Worm (Caenorhabditis elegans): ENCODE measurements around the gene mec-9.

The mec-9 gene

DNA sequence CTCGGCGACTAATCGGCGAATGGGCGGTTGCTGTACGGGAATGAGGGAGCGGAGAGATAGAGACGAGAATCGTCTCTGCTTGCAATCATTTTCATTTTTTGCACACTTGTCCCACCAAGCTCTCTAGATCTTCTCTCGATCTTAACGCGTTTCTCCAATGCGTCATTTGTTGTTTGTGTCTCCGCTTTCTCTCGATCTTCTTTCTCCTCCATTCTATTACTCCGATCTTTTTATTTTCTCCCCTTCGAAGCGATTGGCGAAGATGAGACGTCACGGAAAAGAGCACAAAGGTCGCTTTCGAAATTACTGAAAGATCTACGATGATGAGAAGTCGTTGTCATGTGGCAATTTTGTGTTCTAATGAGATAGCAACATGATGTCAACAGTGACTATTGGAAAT is 43.7 kb upstream of the mec-9 start:
- TF ChIP-seq hlh-1 (tag; optimal IDR thresholded peaks at IDR 0.05) (peak; percentile 98), unc-62 (GFP tag; optimal IDR thresholded peaks at IDR 0.05) (peak; percentile 66), unc-120 (tag; optimal IDR thresholded peaks at IDR 0.05; ENCODE audit: poor library complexity, severe bottlenecking) (peak; percentile 66), mab-5 (tag; optimal IDR thresholded peaks at IDR 0.05) (peak; percentile 35), pha-4 (tag; optimal IDR thresholded peaks at IDR 0.05) (no peak)

DNA sequence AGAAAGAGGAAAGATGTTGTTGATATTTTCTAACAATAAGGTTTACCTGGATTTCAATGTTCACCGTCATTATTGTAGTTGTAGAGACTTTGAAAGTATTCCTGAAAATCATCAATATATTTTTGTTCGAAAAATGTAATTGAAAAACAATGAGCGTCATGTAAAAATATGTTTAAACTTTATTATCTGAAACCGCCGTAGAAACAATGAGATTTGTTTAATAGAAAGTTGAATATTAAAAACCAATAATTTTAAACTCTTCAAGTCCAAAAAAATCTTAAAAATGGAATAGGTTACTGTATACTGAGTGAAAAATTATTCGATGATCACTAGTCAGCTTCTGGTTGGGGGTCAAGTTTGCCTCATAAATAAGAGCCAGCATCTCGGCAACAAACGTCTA is 43.3 kb upstream of the mec-9 start, which contains the start of gene anmt-3:
Gene anmt-3 (minus strand): TSS at position 101 of the 400 bp plus-strand sequence.
- no peak for TF ChIP-seq ceh-39 (tag; optimal IDR thresholded peaks at IDR 0.05)
- no peak for TF ChIP-seq lsy-2 (tag; optimal IDR thresholded peaks at IDR 0.05)
- TF ChIP-seq unc-39 (tag; optimal IDR thresholded peaks at IDR 0.05), result no peak
- TF ChIP-seq drap-1 (GFP tag; optimal IDR thresholded peaks at IDR 0.05), result no peak
- TF ChIP-seq ceh-43 (GFP tag; optimal IDR thresholded peaks at IDR 0.05), result no peak
- TF ChIP-seq elt-3 (tag; optimal IDR thresholded peaks at IDR 0.05), result no peak
- no peak for TF ChIP-seq nhr-2 (tag; optimal IDR thresholded peaks at IDR 0.05)
- TF ChIP-seq zip-8 (tag; optimal IDR thresholded peaks at IDR 0.05), result no peak
- no peak for TF ChIP-seq mab-5 (tag; optimal IDR thresholded peaks at IDR 0.05)
- no peak for TF ChIP-seq nhr-28 (tag; optimal IDR thresholded peaks at IDR 0.05)
- no peak for TF ChIP-seq nhr-237 (tag; optimal IDR thresholded peaks at IDR 0.05)
- TF ChIP-seq ztf-11 (tag; optimal IDR thresholded peaks at IDR 0.05), result no peak
- TF ChIP-seq tbx-8 (GFP tag; optimal IDR thresholded peaks at IDR 0.05), result no peak
- no peak for TF ChIP-seq nhr-76 (tag; optimal IDR thresholded peaks at IDR 0.05)
- TF ChIP-seq unc-62 (GFP tag; optimal IDR thresholded peaks at IDR 0.05), result no peak
- no peak for TF ChIP-seq snpc-4 (tag; optimal IDR thresholded peaks at IDR 0.05)
- TF ChIP-seq nhr-12 (tag; optimal IDR thresholded peaks at IDR 0.05), result no peak
- no peak for TF ChIP-seq lin-32 (GFP tag; optimal IDR thresholded peaks at IDR 0.05)
- no peak for TF ChIP-seq sem-2 (GFP tag; optimal IDR thresholded peaks at IDR 0.05)

DNA sequence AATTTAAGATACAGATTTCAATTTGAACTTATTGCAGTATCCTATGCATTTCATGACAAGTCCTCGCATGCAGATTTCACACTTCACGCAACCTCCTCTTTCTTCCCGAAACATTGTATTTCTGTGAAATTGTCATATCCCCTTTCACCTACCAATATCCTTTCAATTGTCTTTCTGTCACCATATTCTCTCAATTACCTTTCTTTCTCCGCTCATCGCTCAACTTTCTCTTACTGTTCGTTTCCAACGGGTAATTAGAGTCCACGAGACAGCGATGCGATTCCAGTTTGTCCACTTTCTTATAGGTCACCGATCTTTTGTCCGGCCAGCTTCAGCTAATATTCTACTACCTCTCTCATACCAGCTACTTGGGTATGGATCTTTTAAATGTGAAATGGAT is 37.5 kb upstream of the mec-9 start, which contains the start of gene mam-5:
Gene mam-5 (plus strand): TSS at position 304 of the 400 bp plus-strand sequence.
- TF ChIP-seq blmp-1 (tag; optimal IDR thresholded peaks at IDR 0.05) (peak; percentile 56), unc-120 (tag; optimal IDR thresholded peaks at IDR 0.05; ENCODE audit: poor library complexity, severe bottlenecking) (no peak)

DNA sequence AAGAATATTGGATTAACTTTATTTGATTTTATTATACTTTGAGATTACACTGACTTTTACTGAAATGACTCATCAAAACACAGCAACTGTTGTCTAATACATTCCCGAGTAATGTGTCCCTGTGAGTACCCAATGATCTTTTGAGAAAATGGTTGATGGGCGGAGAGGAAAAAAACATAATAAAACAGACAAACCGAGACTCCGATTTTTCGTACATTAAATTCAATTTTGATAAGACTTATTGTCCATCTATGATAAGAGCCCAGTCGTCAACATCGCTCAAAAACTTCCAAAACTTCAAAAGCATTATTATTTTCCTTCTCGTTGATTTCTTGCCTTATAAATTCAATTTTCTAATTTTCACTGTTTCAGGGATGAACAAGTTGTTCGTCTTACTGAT is 35.9 kb upstream of the mec-9 start, which contains the start of gene ttr-46:
Gene ttr-46 (plus strand): TSS at position 373 of the 400 bp plus-strand sequence.
- TF ChIP-seq lin-13 (tag; optimal IDR thresholded peaks at IDR 0.05) (no peak), ceh-83 (GFP tag; optimal IDR thresholded peaks at IDR 0.05) (no peak)

DNA sequence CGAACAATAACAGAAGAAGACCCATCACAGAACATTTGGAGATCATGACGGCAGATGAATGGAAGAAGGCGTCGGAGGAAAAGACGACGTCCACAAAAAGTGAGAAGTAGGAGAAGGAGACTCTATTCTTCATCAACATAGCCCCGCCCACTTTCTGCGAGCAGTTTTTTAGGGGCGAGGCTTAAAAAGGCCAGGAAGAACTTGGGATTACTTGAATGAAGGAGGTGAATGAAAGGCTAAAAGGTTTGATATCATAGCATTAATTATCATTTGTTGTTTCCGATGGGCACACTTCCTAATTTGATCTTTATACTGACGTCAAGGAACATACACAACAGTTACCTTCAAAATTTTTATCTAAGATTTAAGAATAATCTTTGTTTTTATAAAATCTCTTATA is 33.9 kb upstream of the mec-9 start, which contains the start of gene nlp-58:
Gene nlp-58 (minus strand): TSS at position 101 of the 400 bp plus-strand sequence.
- TF ChIP-seq elt-1 (tag; optimal IDR thresholded peaks at IDR 0.05; ENCODE audit: borderline replicate concordance, insufficient read depth), result no peak
- no peak for TF ChIP-seq mep-1 (tag; optimal IDR thresholded peaks at IDR 0.05)
- TF ChIP-seq cnd-1 (tag; optimal IDR thresholded peaks at IDR 0.05), result no peak
- TF ChIP-seq tbx-8 (GFP tag; optimal IDR thresholded peaks at IDR 0.05), result no peak
- TF ChIP-seq ztf-11 (tag; optimal IDR thresholded peaks at IDR 0.05), result no peak
- no peak for TF ChIP-seq nhr-2 (tag; optimal IDR thresholded peaks at IDR 0.05)
- TF ChIP-seq unc-39 (tag; optimal IDR thresholded peaks at IDR 0.05), result no peak
- no peak for TF ChIP-seq lin-13 (tag; optimal IDR thresholded peaks at IDR 0.05)
- TF ChIP-seq ces-1 (GFP tag; optimal IDR thresholded peaks at IDR 0.05), result no peak
- no peak for TF ChIP-seq M03D4.4 (tag; optimal IDR thresholded peaks at IDR 0.05)
- no peak for TF ChIP-seq zip-8 (tag; optimal IDR thresholded peaks at IDR 0.05)
- no peak for TF ChIP-seq ceh-83 (GFP tag; optimal IDR thresholded peaks at IDR 0.05)
- no peak for TF ChIP-seq bed-3 (GFP tag; optimal IDR thresholded peaks at IDR 0.05)
- no peak for TF ChIP-seq nhr-237 (tag; optimal IDR thresholded peaks at IDR 0.05)
- no peak for TF ChIP-seq ham-2 (GFP tag; optimal IDR thresholded peaks at IDR 0.05)
- no peak for TF ChIP-seq elt-3 (tag; optimal IDR thresholded peaks at IDR 0.05)

DNA sequence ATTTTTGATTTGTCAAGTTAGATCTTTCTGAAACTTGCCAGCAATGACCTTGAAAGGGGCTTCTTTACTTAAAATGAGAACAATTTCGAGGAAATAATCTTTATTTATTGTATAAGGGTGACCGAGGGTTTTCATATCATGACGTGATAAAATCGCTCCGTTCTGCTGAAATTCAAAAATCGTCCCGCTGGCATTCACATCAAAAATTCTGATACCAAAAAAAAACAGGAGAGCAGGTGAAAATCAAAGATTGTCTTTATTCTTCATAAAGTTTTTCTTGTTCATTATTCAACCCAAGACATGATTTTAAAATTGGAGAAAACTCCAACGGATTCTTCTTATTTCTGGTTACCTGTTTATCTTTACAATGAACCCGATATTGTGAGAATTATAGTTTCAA is 29.2 kb upstream of the mec-9 start, which contains the start of gene sre-28:
Gene sre-28 (plus strand): TSS at position 301 of the 400 bp plus-strand sequence.
- TF ChIP-seq ztf-11 (tag; optimal IDR thresholded peaks at IDR 0.05), result no peak
- TF ChIP-seq ham-2 (GFP tag; optimal IDR thresholded peaks at IDR 0.05), result no peak
- TF ChIP-seq nhr-76 (tag; optimal IDR thresholded peaks at IDR 0.05), result no peak
- TF ChIP-seq lsy-2 (tag; optimal IDR thresholded peaks at IDR 0.05), result no peak
